Worm (Caenorhabditis elegans): ENCODE measurements around the gene Y15E3A.5.

The Y15E3A.5 gene

DNA sequence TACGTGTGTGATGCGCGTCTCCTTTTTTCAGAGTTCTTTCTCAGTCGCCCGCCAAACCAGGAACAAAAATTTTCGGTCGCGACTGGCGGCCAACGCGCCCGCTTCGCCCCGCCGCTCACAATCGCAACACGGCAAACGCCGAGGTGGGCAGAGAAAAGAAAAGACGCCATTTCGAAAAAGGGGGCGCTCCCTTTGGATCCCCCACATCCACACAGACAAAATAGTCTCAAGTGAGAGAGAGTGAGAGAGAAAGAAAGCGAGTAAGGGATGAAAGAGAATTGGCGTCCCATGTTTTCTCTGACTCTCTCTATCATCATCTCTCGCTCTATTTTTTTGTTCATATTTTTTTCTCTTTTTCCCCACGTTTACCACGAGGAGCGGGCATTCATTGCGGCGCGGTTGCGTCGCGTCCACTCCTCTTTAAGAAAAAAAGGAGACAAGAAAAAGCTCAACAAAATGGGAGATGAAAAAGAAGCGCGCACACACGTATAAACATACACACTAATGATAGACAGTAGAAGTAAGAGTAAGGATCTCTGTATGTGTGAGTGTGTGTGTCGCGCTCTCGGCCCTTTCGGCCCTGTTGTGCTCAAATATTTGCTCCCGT, 13.6 kb downstream of the Y15E3A.5 start:
- TF ChIP-seq C34F6.9 (tag; optimal IDR thresholded peaks at IDR 0.05) (peak; percentile 95), ztf-1 (GFP tag; conservative IDR thresholded peaks at IDR 0.05) (no peak), alr-1 (tag; optimal IDR thresholded peaks at IDR 0.05) (no peak), mdl-1 (tag; optimal IDR thresholded peaks at IDR 0.05) (peak; percentile 88 to 93), nhr-25 (tag; optimal IDR thresholded peaks at IDR 0.05) (peak; percentile 80), F13H6.1 (tag; optimal IDR thresholded peaks at IDR 0.05) (peak; percentile 95), peb-1 (tag; optimal IDR thresholded peaks at IDR 0.05) (peak; percentile 85), unc-55 (GFP tag; optimal IDR thresholded peaks at IDR 0.05) (peak; percentile 96), R02D3.7 (tag; optimal IDR thresholded peaks at IDR 0.05) (no peak), ceh-82 (tag; optimal IDR thresholded peaks at IDR 0.05) (no peak), ZK546.5 (tag; optimal IDR thresholded peaks at IDR 0.05) (no peak), nhr-21 (tag; optimal IDR thresholded peaks at IDR 0.05) (peak; percentile 88), lsy-2 (tag; optimal IDR thresholded peaks at IDR 0.05) (peak; percentile 59 to 83), gmeb-1 (tag; optimal IDR thresholded peaks at IDR 0.05) (peak; percentile 15), ama-1 (optimal IDR thresholded peaks at IDR 0.05) (peak; percentile 6), nhr-77 (tag; optimal IDR thresholded peaks at IDR 0.05) (peak; percentile 8), ceh-16 (tag; optimal IDR thresholded peaks at IDR 0.05) (peak; percentile 13), unc-39 (tag; optimal IDR thresholded peaks at IDR 0.05) (peak; percentile 22), ztf-11 (tag; optimal IDR thresholded peaks at IDR 0.05) (no peak), fos-1 (tag; optimal IDR thresholded peaks at IDR 0.05) (peak; percentile 67), zag-1 (tag; optimal IDR thresholded peaks at IDR 0.05) (peak; percentile 94), nhr-10 (tag; optimal IDR thresholded peaks at IDR 0.05) (no peak), lin-11 (tag; optimal IDR thresholded peaks at IDR 0.05) (peak; percentile 58), nhr-23 (tag; optimal IDR thresholded peaks at IDR 0.05) (no peak), nhr-129 (tag; optimal IDR thresholded peaks at IDR 0.05) (peak; percentile 88), mab-5 (tag; optimal IDR thresholded peaks at IDR 0.05) (no peak), nhr-12 (tag; optimal IDR thresholded peaks at IDR 0.05) (no peak), dmd-4 (tag; optimal IDR thresholded peaks at IDR 0.05) (no peak), unc-62 (GFP tag; optimal IDR thresholded peaks at IDR 0.05) (peak; percentile 37), ztf-4 (tag; optimal IDR thresholded peaks at IDR 0.05) (peak; percentile 74), snpc-4 (tag; optimal IDR thresholded peaks at IDR 0.05) (peak; percentile 50), elt-3 (tag; optimal IDR thresholded peaks at IDR 0.05) (no peak), lin-13 (GFP tag; optimal IDR thresholded peaks at IDR 0.05) (peak; percentile 61), nhr-11 (tag; optimal IDR thresholded peaks at IDR 0.05) (no peak), mbf-1 (tag; optimal IDR thresholded peaks at IDR 0.05) (no peak), blmp-1 (tag; optimal IDR thresholded peaks at IDR 0.05; ENCODE audit: insufficient read depth) (peak; percentile 91), aly-2 (tag; optimal IDR thresholded peaks at IDR 0.05) (no peak), skn-1 (tag; optimal IDR thresholded peaks at IDR 0.05) (peak; percentile 73), sem-4 (tag; optimal IDR thresholded peaks at IDR 0.05) (peak; percentile 78), egl-27 (tag; optimal IDR thresholded peaks at IDR 0.05) (peak; percentile 97), elt-1 (tag; optimal IDR thresholded peaks at IDR 0.05) (no peak), sma-9 (GFP tag; optimal IDR thresholded peaks at IDR 0.05) (peak; percentile 96), sma-9 (tag; optimal IDR thresholded peaks at IDR 0.05) (peak; percentile 13), lin-39 (tag; optimal IDR thresholded peaks at IDR 0.05) (no peak), sma-3 (GFP tag; optimal IDR thresholded peaks at IDR 0.05) (peak; percentile 65), nhr-237 (tag; optimal IDR thresholded peaks at IDR 0.05) (no peak), crh-2 (tag; optimal IDR thresholded peaks at IDR 0.05) (peak; percentile 92), nhr-6 (tag; optimal IDR thresholded peaks at IDR 0.05) (peak; percentile 78), Y55F3AM.14 (GFP tag; optimal IDR thresholded peaks at IDR 0.05) (peak; percentile 96)
